Worm (Caenorhabditis elegans) whole organism, young adult: Measurements from ENCODE around the gene glb-3.

Experiments
- F55B11.4 ChIP-seq: sonication (generic microtip); optimal IDR thresholded peaks from 2 replicates; lab custom pipeline; 2016; ENCODE audit warnings: missing compliant biosample characterization, missing genetic modification characterization, borderline replicate concordance; ENCODE audit not compliant: insufficient read depth
- atf-7 ChIP-seq: sonication (generic microtip); optimal IDR thresholded peaks from 2 replicates; lab custom pipeline; 2017; ENCODE audit warnings: mild to moderate bottlenecking, missing genetic modification characterization, missing compliant biosample characterization
- dpl-1 ChIP-seq: fragments of 150-350 bp; optimal IDR thresholded peaks from 2 replicates; lab custom pipeline; 2014; ENCODE audit warnings: missing biosample characterization, missing genetic modification reagents, missing genetic modification characterization
- ets-4 ChIP-seq: fragments of 200-800 bp; sonication (Bioruptor generic); optimal IDR thresholded peaks from 2 replicates; lab custom pipeline; 2018; ENCODE audit warnings: mild to moderate bottlenecking, missing genetic modification characterization, missing compliant biosample characterization
- him-1 ChIP-seq: sonication (generic microtip); optimal IDR thresholded peaks from 2 replicates; lab custom pipeline; 2016; ENCODE audit warnings: missing genotype, missing genetic modification reagents, missing genetic modification characterization, missing compliant biosample characterization
- hmg-20 ChIP-seq: fragments of 200-800 bp; sonication (Bioruptor generic); IDR thresholded peaks from 2 replicates; pipeline ENCODE4 v1.3.6; 2022; ENCODE audit warnings: missing genetic modification reagents, missing genetic modification characterization, missing compliant biosample characterization
- hrde-1 ChIP-seq: sonication (generic microtip); optimal IDR thresholded peaks from 2 replicates; lab custom pipeline; 2016; ENCODE audit warnings: missing genetic modification characterization, mild to moderate bottlenecking, missing compliant biosample characterization, moderate library complexity, missing genotype, missing genetic modification reagents, borderline replicate concordance
- sea-2 ChIP-seq: fragments of 200-800 bp; sonication (Bioruptor generic); IDR thresholded peaks from 2 replicates; pipeline ENCODE4 v1.3.6; 2022; ENCODE audit warnings: missing genetic modification characterization, missing compliant biosample characterization
- snpc-4 ChIP-seq, 5 experiments: fragments of 150-350 bp in 1 of 5; sonication (generic microtip) in 4 of 5; optimal IDR thresholded peaks; 2 replicates each; lab custom pipeline; 2014 to 2018; ENCODE audit warnings: missing genetic modification characterization in 5 of 5, missing biosample characterization in 3 of 5, antibody characterized with exemption in 2 of 5, mild to moderate bottlenecking in 2 of 5, missing compliant biosample characterization in 2 of 5, missing genotype in 2 of 5, moderate library complexity in 2 of 5, missing genetic modification reagents in 1 of 5
- unc-130 ChIP-seq: sonication (generic microtip); optimal IDR thresholded peaks from 2 replicates; lab custom pipeline; 2016; ENCODE audit warnings: missing genetic modification reagents, missing genetic modification characterization, missing compliant biosample characterization
- xnd-1 ChIP-seq: sonication (generic microtip); optimal IDR thresholded peaks from 2 replicates; lab custom pipeline; 2016; ENCODE audit warnings: missing genotype, missing genetic modification reagents, missing genetic modification characterization, missing compliant biosample characterization

ce11 chrV:11156589-11156988 is 22.2 kb downstream of the glb-3 start:
- TF ChIP-seq snpc-4 (GFP tag; optimal IDR thresholded peaks at IDR 0.05; lab: Kevin White, UChicago) = no peak
- no peak for TF ChIP-seq snpc-4 (tag; optimal IDR thresholded peaks at IDR 0.05; lab: Kevin White, UChicago)
- TF ChIP-seq hmg-20 (GFP tag; lab: Robert Waterston, UW) = no peak
- TF ChIP-seq xnd-1 (tag; lab: Kevin White, UChicago) = no peak
- TF ChIP-seq dpl-1 = no peak
- no peak for TF ChIP-seq F55B11.4 (tag; lab: Kevin White, UChicago)
- no peak for TF ChIP-seq atf-7 (tag; lab: Kevin White, UChicago)
- no peak for TF ChIP-seq ets-4 (GFP tag; lab: Kevin White, UChicago)
- TF ChIP-seq unc-130 (GFP tag; lab: Kevin White, UChicago) = no peak
- no peak for TF ChIP-seq sea-2 (GFP tag; lab: Robert Waterston, UW)
- no peak for TF ChIP-seq him-1
- no peak for TF ChIP-seq hrde-1 (tag; lab: Kevin White, UChicago)
